Worm (Caenorhabditis elegans) whole organism, young adult: ENCODE data around the gene skr-8.
"Not testable (repeated sequence)": the region's sequence is repeated elsewhere in the genome, so short reads cannot be mapped to it uniquely, and the experiment has no call there.

Source experiments
- C06A6.2 ChIP-seq: fragments of 200-800 bp; sonication (Bioruptor generic); conservative IDR thresholded peaks from 2 replicates; pipeline ENCODE4 v1.3.6; 2022; ENCODE audit warnings: missing genetic modification characterization, missing compliant biosample characterization
- C17E4.6 ChIP-seq: fragments of 200-800 bp; sonication (Bioruptor generic); IDR thresholded peaks from 2 replicates; pipeline ENCODE4 v1.3.6; 2022; ENCODE audit warnings: missing genetic modification reagents, missing genetic modification characterization, missing compliant biosample characterization
- D2030.7 ChIP-seq: fragments of 200-800 bp; sonication (Bioruptor generic); IDR thresholded peaks from 2 replicates; pipeline ENCODE4 v1.3.6; 2022; ENCODE audit warnings: missing genetic modification reagents, missing genetic modification characterization, missing compliant biosample characterization
- F37B4.10 ChIP-seq: fragments of 200-800 bp; sonication (Bioruptor generic); IDR thresholded peaks from 2 replicates; pipeline ENCODE4 v1.3.6; 2022; ENCODE audit warnings: missing genetic modification characterization, missing compliant biosample characterization
- F39B2.1 ChIP-seq: fragments of 200-800 bp; sonication (Bioruptor generic); IDR thresholded peaks from 2 replicates; pipeline ENCODE4 v1.3.6; 2022; ENCODE audit warnings: missing genetic modification reagents, missing genetic modification characterization, missing compliant biosample characterization
- F49E8.2 ChIP-seq: sonication (generic microtip); optimal IDR thresholded peaks from 3 replicates; lab custom pipeline; 2017; ENCODE audit warnings: missing genetic modification characterization, mild to moderate bottlenecking, missing compliant biosample characterization, antibody characterized with exemption, moderate library complexity; ENCODE audit not compliant: insufficient read depth
- F57A8.1 ChIP-seq: fragments of 200-800 bp; sonication (Bioruptor generic); optimal IDR thresholded peaks from 2 replicates; lab custom pipeline; 2018; ENCODE audit warnings: mild to moderate bottlenecking, missing genetic modification characterization, moderate library complexity, missing compliant biosample characterization
- T26A5.8 ChIP-seq: sonication (generic microtip); optimal IDR thresholded peaks from 2 replicates; lab custom pipeline; 2016; ENCODE audit warnings: missing genetic modification characterization, missing compliant biosample characterization
- Y53F4B.3 ChIP-seq: fragments of 200-800 bp; sonication (Bioruptor generic); IDR thresholded peaks from 2 replicates; pipeline ENCODE4 v1.3.6; 2022; ENCODE audit warnings: missing genetic modification reagents, missing genetic modification characterization, missing compliant biosample characterization
- ama-1 ChIP-seq, 3 experiments: fragments of 150-350 bp in 1 of 3; sonication (generic microtip) in 2 of 3; optimal IDR thresholded peaks; 2 replicates each; lab custom pipeline; 2014 to 2018; ENCODE audit warnings: missing biosample characterization in 2 of 3, missing genetic modification characterization in 2 of 3, missing genetic modification reagents in 2 of 3
- attf-5 ChIP-seq: fragments of 200-800 bp; sonication (Bioruptor generic); optimal IDR thresholded peaks from 2 replicates; lab custom pipeline; 2018; ENCODE audit warnings: mild to moderate bottlenecking, missing genetic modification characterization, missing compliant biosample characterization
- attf-6 ChIP-seq: fragments of 200-800 bp; sonication (Bioruptor generic); IDR thresholded peaks from 2 replicates; pipeline ENCODE4 v1.3.6; 2022; ENCODE audit warnings: missing genetic modification reagents, missing genetic modification characterization, missing compliant biosample characterization
- bed-2 ChIP-seq: fragments of 200-800 bp; sonication (Bioruptor generic); IDR thresholded peaks from 2 replicates; pipeline ENCODE4 v1.3.6; 2022; ENCODE audit warnings: missing genetic modification reagents, missing genetic modification characterization, missing compliant biosample characterization
- cebp-1 ChIP-seq, 2 experiments: fragments of 200-800 bp in 1 of 2; sonication (Bioruptor generic) in 1 of 2; sonication (generic microtip) in 1 of 2; IDR thresholded peaks in 1 of 2; optimal IDR thresholded peaks in 1 of 2; 2 replicates each; pipeline versions ENCODE4 v1.3.6 to Lab custom; 2017 to 2022; ENCODE audit warnings: missing compliant biosample characterization in 2 of 2, missing genetic modification characterization in 2 of 2, mild to moderate bottlenecking in 1 of 2, missing genetic modification reagents in 1 of 2, moderate library complexity in 1 of 2
- die-1 ChIP-seq: sonication (generic microtip); optimal IDR thresholded peaks from 2 replicates; lab custom pipeline; 2016; ENCODE audit warnings: missing genotype, mild to moderate bottlenecking, missing genetic modification characterization, missing compliant biosample characterization
- ekl-4 ChIP-seq: fragments of 200-800 bp; sonication (Bioruptor generic); IDR thresholded peaks from 2 replicates; pipeline ENCODE4 v1.3.6; 2022; ENCODE audit warnings: missing genetic modification reagents, missing genetic modification characterization, missing compliant biosample characterization
- him-1 ChIP-seq: sonication (generic microtip); optimal IDR thresholded peaks from 2 replicates; lab custom pipeline; 2016; ENCODE audit warnings: missing genotype, missing genetic modification reagents, missing genetic modification characterization, missing compliant biosample characterization
- hsf-1 ChIP-seq: fragments of 200-800 bp; sonication (Bioruptor generic); IDR thresholded peaks from 2 replicates; pipeline ENCODE4 v1.3.6; 2022; ENCODE audit warnings: missing genetic modification reagents, missing genetic modification characterization, missing compliant biosample characterization
- lin-26 ChIP-seq: fragments of 200-800 bp; sonication (Bioruptor generic); IDR thresholded peaks from 2 replicates; pipeline ENCODE4 v1.3.6; 2022; ENCODE audit warnings: missing genetic modification reagents, missing genetic modification characterization, missing compliant biosample characterization
- lin-35 ChIP-seq, 3 experiments: fragments of 150-350 bp in 2 of 3; sonication (generic microtip) in 1 of 3; optimal IDR thresholded peaks; 2 replicates each; lab custom pipeline; 2014 to 2018; ENCODE audit warnings: missing biosample characterization in 3 of 3, missing genetic modification characterization in 3 of 3, missing genetic modification reagents in 3 of 3
- lir-1 ChIP-seq: fragments of 200-800 bp; sonication (Bioruptor generic); conservative IDR thresholded peaks from 2 replicates; pipeline ENCODE4 v1.3.6; 2022; ENCODE audit warnings: missing genetic modification reagents, missing genetic modification characterization, missing compliant biosample characterization
- lsy-27 ChIP-seq: sonication (generic microtip); optimal IDR thresholded peaks from 2 replicates; lab custom pipeline; 2017; ENCODE audit warnings: missing genetic modification characterization, mild to moderate bottlenecking, missing compliant biosample characterization, antibody characterized with exemption, missing genotype, borderline replicate concordance; ENCODE audit not compliant: insufficient read depth
- madf-3 ChIP-seq: fragments of 200-800 bp; sonication (Bioruptor generic); IDR thresholded peaks from 2 replicates; pipeline ENCODE4 v1.3.6; 2022; ENCODE audit warnings: missing genetic modification reagents, missing genetic modification characterization, missing compliant biosample characterization
- mel-28 ChIP-seq: sonication (generic microtip); optimal IDR thresholded peaks from 2 replicates; lab custom pipeline; 2016; ENCODE audit warnings: borderline replicate concordance, mild to moderate bottlenecking, missing genetic modification characterization, missing compliant biosample characterization
- nhr-27 ChIP-seq: fragments of 200-800 bp; sonication (Bioruptor generic); optimal IDR thresholded peaks from 2 replicates; lab custom pipeline; 2018; ENCODE audit warnings: mild to moderate bottlenecking, missing genetic modification characterization, moderate library complexity, missing compliant biosample characterization
- nhr-80 ChIP-seq: sonication (generic microtip); optimal IDR thresholded peaks from 2 replicates; lab custom pipeline; 2016; ENCODE audit warnings: missing genetic modification characterization, missing compliant biosample characterization
- rpc-1 ChIP-seq, 2 experiments: fragments of 150-350 bp in 1 of 2; sonication (generic microtip) in 1 of 2; optimal IDR thresholded peaks; 2 replicates each; lab custom pipeline; 2014 to 2018; ENCODE audit warnings: missing biosample characterization in 1 of 2, missing genetic modification characterization in 1 of 2, missing genetic modification reagents in 1 of 2, missing genotype in 1 of 2
- snpc-4 ChIP-seq, 5 experiments: fragments of 150-350 bp in 1 of 5; sonication (generic microtip) in 4 of 5; optimal IDR thresholded peaks; 2 replicates each; lab custom pipeline; 2014 to 2018; ENCODE audit warnings: missing genetic modification characterization in 5 of 5, missing biosample characterization in 3 of 5, antibody characterized with exemption in 2 of 5, mild to moderate bottlenecking in 2 of 5, missing compliant biosample characterization in 2 of 5, missing genotype in 2 of 5, moderate library complexity in 2 of 5, missing genetic modification reagents in 1 of 5
- sptf-2 ChIP-seq: fragments of 200-800 bp; sonication (Bioruptor generic); optimal IDR thresholded peaks from 2 replicates; lab custom pipeline; 2018; ENCODE audit warnings: mild to moderate bottlenecking, missing genetic modification characterization, missing compliant biosample characterization
- unc-62 ChIP-seq: fragments of 150-350 bp; optimal IDR thresholded peaks from 2 replicates; lab custom pipeline; 2014; ENCODE audit warnings: missing biosample characterization, missing genetic modification reagents, missing genetic modification characterization
- zim-3 ChIP-seq: sonication (generic microtip); optimal IDR thresholded peaks from 2 replicates; lab custom pipeline; 2017; ENCODE audit warnings: mild to moderate bottlenecking, missing genetic modification characterization, moderate library complexity, missing compliant biosample characterization

Gene skr-8

ce11 chrIV:17174087-17174486, 8.5 kb upstream of the skr-8 start:
- TF ChIP-seq nhr-80 (tag; lab: Kevin White, UChicago) (peak; percentile 45), die-1 (tag; lab: Kevin White, UChicago) (no peak), lin-35 (GFP tag; optimal IDR thresholded peaks at IDR 0.05; lab: Kevin White, UChicago) (no peak), C17E4.6 (GFP tag; lab: Robert Waterston, UW) (no peak)

ce11 chrIV:17171732-17172131, 6.1 kb upstream of the skr-8 start:
- TF ChIP-seq F37B4.10 (GFP tag; lab: Robert Waterston, UW) (no peak), nhr-80 (tag; lab: Kevin White, UChicago) (peak; percentile 88)

ce11 chrIV:17166974-17167373, 1.3 kb upstream of the skr-8 start, which contains the start of gene skr-12:
Gene skr-12, plus strand, starts transcription at chrIV:17167274.
- TF ChIP-seq attf-6, result no peak
- no peak for TF ChIP-seq madf-3 (GFP tag; lab: Robert Waterston, UW)

- TF ChIP-seq F49E8.2, mel-28, lsy-27 (tag; lab: Kevin White, UChicago): not testable (repeated sequence)
These were observed 2.4 kb downstream of the skr-8 start, which contains the start of gene skr-9 for ce11 chrIV:17163273-17163672. Gene skr-9, plus strand, starts transcription at chrIV:17163573.

ce11 chrIV:17162515-17162914, 3.1 kb downstream of the skr-8 start, which contains the start of gene skr-13:
Gene skr-13, minus strand, starts transcription at chrIV:17162615.
- TF ChIP-seq attf-5 (GFP tag; lab: Kevin White, UChicago), result no peak
- TF ChIP-seq nhr-27 (tag; lab: Kevin White, UChicago), result no peak
- no peak for TF ChIP-seq lir-1
- TF ChIP-seq lin-26 (GFP tag; lab: Robert Waterston, UW), result no peak
- no peak for TF ChIP-seq sptf-2
- no peak for TF ChIP-seq F57A8.1 (GFP tag; lab: Kevin White, UChicago)
- TF ChIP-seq T26A5.8 (tag; lab: Kevin White, UChicago), result no peak
- TF ChIP-seq zim-3 (tag; lab: Kevin White, UChicago), result no peak
- no peak for TF ChIP-seq him-1 (tag; lab: Kevin White, UChicago)
- TF ChIP-seq cebp-1 (GFP tag; IDR thresholded peaks at IDR 0.05; lab: Robert Waterston, UW), result no peak
- TF ChIP-seq cebp-1 (tag; optimal IDR thresholded peaks at IDR 0.05; lab: Kevin White, UChicago), result no peak
- no peak for TF ChIP-seq F39B2.1 (GFP tag; lab: Robert Waterston, UW)
- no peak for TF ChIP-seq bed-2 (GFP tag; lab: Robert Waterston, UW)
- TF ChIP-seq ama-1 (optimal IDR thresholded peaks at IDR 0.05; lab: Kevin White, UChicago), result no peak
- TF ChIP-seq ama-1 (GFP tag; optimal IDR thresholded peaks at IDR 0.05; lab: Kevin White, UChicago), result no peak
- no peak for TF ChIP-seq C06A6.2 (GFP tag; lab: Robert Waterston, UW)
- no peak for TF ChIP-seq mel-28 (tag; lab: Kevin White, UChicago)
- no peak for TF ChIP-seq unc-62
- TF ChIP-seq, all 124 proteins: peak for 0

ce11 chrIV:17155625-17156024, 10.0 kb downstream of the skr-8 start:
- not testable (repeated sequence) for TF ChIP-seq snpc-4 (GFP tag; optimal IDR thresholded peaks at IDR 0.05; lab: Kevin White, UChicago); rpc-1 (tag; optimal IDR thresholded peaks at IDR 0.05; lab: Kevin White, UChicago)
- TF ChIP-seq snpc-4 (tag; optimal IDR thresholded peaks at IDR 0.05; lab: Kevin White, UChicago) (peak in 1 of 4 experiments; percentile 3), rpc-1 (optimal IDR thresholded peaks at IDR 0.05; lab: Kevin White, UChicago) (peak; percentile 11), Y53F4B.3 (0 out of 2 replicates have a peak, but pooled peaks have one; percentile 20), ekl-4 (peak; percentile 66), hsf-1 (GFP tag; lab: Robert Waterston, UW) (peak; percentile 98), D2030.7 (GFP tag; lab: Robert Waterston, UW) (0 out of 2 replicates have a peak, but pooled peaks have one; percentile 15)
